Fruit fly (Drosophila melanogaster) whole organism, prepupa: ENCODE data around the gene CG43246.

Experiments
- CG10631 ChIP-seq: fragments of 200-800 bp; sonication (Bioruptor generic); optimal IDR thresholded peaks from 2 replicates; lab custom pipeline; 2016; ENCODE audit warnings: missing biosample characterization, missing genetic modification characterization
- CG10669 ChIP-seq: fragments of 200-800 bp; sonication (Bioruptor generic); optimal IDR thresholded peaks from 3 replicates; lab custom pipeline; 2018; ENCODE audit warnings: missing biosample characterization, mild to moderate bottlenecking, missing genetic modification characterization, moderate library complexity
- CG11762 ChIP-seq: fragments of 200-800 bp; sonication (Bioruptor generic); optimal IDR thresholded peaks from 3 replicates; lab custom pipeline; 2016; ENCODE audit warnings: missing biosample characterization, missing genetic modification characterization; ENCODE audit not compliant: insufficient read depth
- CG11902 ChIP-seq: fragments of 200-800 bp; sonication (Bioruptor generic); optimal IDR thresholded peaks from 3 replicates; lab custom pipeline; 2016; ENCODE audit warnings: missing biosample characterization, missing genetic modification characterization
- CG15336 ChIP-seq: fragments of 200-800 bp; sonication (Bioruptor generic); IDR thresholded peaks from 2 replicates; pipeline ENCODE4 v1.3.6; 2022; ENCODE audit warnings: missing biosample characterization, missing genetic modification characterization
- CG1621 ChIP-seq: fragments of 200-800 bp; sonication (Bioruptor generic); optimal IDR thresholded peaks from 3 replicates; lab custom pipeline; 2018; ENCODE audit warnings: missing biosample characterization, mild to moderate bottlenecking, missing genetic modification characterization
- CG16779 ChIP-seq: fragments of 200-800 bp; sonication (Bioruptor generic); optimal IDR thresholded peaks from 3 replicates; lab custom pipeline; 2017; ENCODE audit warnings: missing biosample characterization, mild to moderate bottlenecking, missing genetic modification characterization
- CG31627 ChIP-seq: fragments of 200-800 bp; sonication (Bioruptor generic); optimal IDR thresholded peaks from 3 replicates; lab custom pipeline; 2016; ENCODE audit warnings: missing biosample characterization, missing genetic modification characterization
- CG32006 ChIP-seq: fragments of 200-800 bp; sonication (Bioruptor generic); optimal IDR thresholded peaks from 3 replicates; lab custom pipeline; 2017; ENCODE audit warnings: missing biosample characterization, mild to moderate bottlenecking, missing genetic modification characterization
- CG34406 ChIP-seq: fragments of 200-800 bp; sonication (Bioruptor generic); optimal IDR thresholded peaks from 3 replicates; lab custom pipeline; 2016; ENCODE audit warnings: missing biosample characterization, missing genetic modification characterization
- CG3919 ChIP-seq: fragments of 200-800 bp; sonication (Bioruptor generic); optimal IDR thresholded peaks from 3 replicates; lab custom pipeline; 2016; ENCODE audit warnings: missing biosample characterization, missing genetic modification characterization
- CG4318 ChIP-seq: fragments of 200-800 bp; sonication (Bioruptor generic); optimal IDR thresholded peaks from 3 replicates; lab custom pipeline; 2017; ENCODE audit warnings: missing biosample characterization, mild to moderate bottlenecking, missing genetic modification characterization
- CG6276 ChIP-seq: fragments of 200-800 bp; sonication (Bioruptor generic); optimal IDR thresholded peaks from 2 replicates; lab custom pipeline; 2017; ENCODE audit warnings: missing biosample characterization, mild to moderate bottlenecking, missing genetic modification characterization
- CG6808 ChIP-seq: fragments of 200-800 bp; sonication (Bioruptor generic); optimal IDR thresholded peaks from 3 replicates; lab custom pipeline; 2017; ENCODE audit warnings: missing biosample characterization, missing genetic modification characterization, mild to moderate bottlenecking, moderate library complexity, missing genetic modification reagents
- CG6854 ChIP-seq: fragments of 200-800 bp; sonication (Bioruptor generic); optimal IDR thresholded peaks from 2 replicates; lab custom pipeline; 2017; ENCODE audit warnings: missing biosample characterization, mild to moderate bottlenecking, missing genetic modification characterization
- CG7368 ChIP-seq: fragments of 200-800 bp; sonication (Bioruptor generic); optimal IDR thresholded peaks from 3 replicates; lab custom pipeline; 2016; ENCODE audit warnings: missing biosample characterization, missing genetic modification characterization
- CG8119 ChIP-seq: fragments of 200-800 bp; sonication (Bioruptor generic); IDR thresholded peaks from 3 replicates; pipeline ENCODE4 v1.3.6; 2022; ENCODE audit warnings: missing biosample characterization, missing genetic modification characterization
- CG8632 ChIP-seq: fragments of 200-800 bp; sonication (Bioruptor generic); optimal IDR thresholded peaks from 3 replicates; lab custom pipeline; 2016; ENCODE audit warnings: missing biosample characterization, missing genetic modification characterization
- CG9139 ChIP-seq: fragments of 200-800 bp; sonication (Bioruptor generic); optimal IDR thresholded peaks from 3 replicates; lab custom pipeline; 2017; ENCODE audit warnings: missing biosample characterization, mild to moderate bottlenecking, missing genetic modification characterization
- Eip78C ChIP-seq: fragments of 200-800 bp; sonication (Bioruptor generic); peaks from one replicate; lab custom pipeline; 2016; ENCODE audit warnings: missing biosample characterization, missing genetic modification characterization
- Eip93F ChIP-seq: fragments of 200-800 bp; sonication (Bioruptor generic); optimal IDR thresholded peaks from 2 replicates; lab custom pipeline; 2016; ENCODE audit warnings: missing biosample characterization, mild to moderate bottlenecking, missing genetic modification characterization
- Ets21C ChIP-seq: fragments of 200-800 bp; sonication (Bioruptor generic); optimal IDR thresholded peaks from 3 replicates; lab custom pipeline; 2016; ENCODE audit warnings: missing biosample characterization, missing genetic modification characterization
- Gug ChIP-seq: fragments of 200-800 bp; sonication (Bioruptor generic); IDR thresholded peaks from 2 replicates; pipeline ENCODE4 v1.3.6; 2022; ENCODE audit warnings: missing biosample characterization, missing genetic modification characterization
- Hr39 ChIP-seq: fragments of 200-800 bp; sonication (Bioruptor generic); optimal IDR thresholded peaks from 2 replicates; lab custom pipeline; 2016; ENCODE audit warnings: missing biosample characterization, missing genetic modification characterization
- Hr4 ChIP-seq: fragments of 200-800 bp; sonication (Bioruptor generic); optimal IDR thresholded peaks from 3 replicates; lab custom pipeline; 2016; ENCODE audit warnings: missing biosample characterization, missing genetic modification characterization
- Lpt ChIP-seq: fragments of 200-800 bp; sonication (Bioruptor generic); optimal IDR thresholded peaks from 3 replicates; lab custom pipeline; 2016; ENCODE audit warnings: missing biosample characterization, missing genetic modification characterization
- Met ChIP-seq: fragments of 200-800 bp; sonication (Bioruptor generic); optimal IDR thresholded peaks from 3 replicates; lab custom pipeline; 2016; ENCODE audit warnings: missing biosample characterization, missing genetic modification characterization
- Sox15 ChIP-seq: fragments of 200-800 bp; sonication (Bioruptor generic); optimal IDR thresholded peaks from 3 replicates; lab custom pipeline; 2016; ENCODE audit warnings: missing biosample characterization, missing genetic modification characterization
- achi ChIP-seq: fragments of 200-800 bp; sonication (Bioruptor generic); optimal IDR thresholded peaks from 3 replicates; lab custom pipeline; 2016; ENCODE audit warnings: missing biosample characterization, missing genetic modification characterization
- acj6 ChIP-seq: fragments of 200-800 bp; sonication (Bioruptor generic); optimal IDR thresholded peaks from 3 replicates; lab custom pipeline; 2016; ENCODE audit warnings: missing biosample characterization, missing genetic modification characterization
- cyc ChIP-seq: fragments of 200-800 bp; sonication (Bioruptor generic); optimal IDR thresholded peaks from 3 replicates; lab custom pipeline; 2016; ENCODE audit warnings: missing biosample characterization, missing genetic modification characterization
- dac ChIP-seq: fragments of 200-800 bp; sonication (Bioruptor generic); optimal IDR thresholded peaks from 2 replicates; lab custom pipeline; 2017; ENCODE audit warnings: missing biosample characterization, mild to moderate bottlenecking, missing genetic modification characterization
- dsx ChIP-seq: fragments of 200-800 bp; optimal IDR thresholded peaks from 3 replicates; lab custom pipeline; 2019; ENCODE audit warnings: missing biosample characterization, mild to moderate bottlenecking, missing genetic modification characterization, moderate library complexity; ENCODE audit not compliant: poor library complexity, severe bottlenecking
- eg ChIP-seq: fragments of 200-800 bp; sonication (Bioruptor generic); IDR thresholded peaks from 3 replicates; pipeline ENCODE4 v1.3.6; 2022; ENCODE audit warnings: missing biosample characterization, missing genetic modification characterization
- esn ChIP-seq: fragments of 200-800 bp; sonication (Bioruptor generic); optimal IDR thresholded peaks from 2 replicates; lab custom pipeline; 2016; ENCODE audit warnings: missing biosample characterization, mild to moderate bottlenecking, missing genetic modification characterization, moderate library complexity
- fd59A ChIP-seq: fragments of 200-800 bp; sonication (Bioruptor generic); optimal IDR thresholded peaks from 2 replicates; lab custom pipeline; 2017; ENCODE audit warnings: missing biosample characterization, mild to moderate bottlenecking, missing genetic modification characterization, missing genetic modification reagents
- fd85E ChIP-seq: fragments of 200-800 bp; sonication (Bioruptor generic); optimal IDR thresholded peaks from 3 replicates; lab custom pipeline; 2016; ENCODE audit warnings: missing biosample characterization, missing genetic modification characterization
- net ChIP-seq: fragments of 200-800 bp; sonication (Bioruptor generic); optimal IDR thresholded peaks from 3 replicates; lab custom pipeline; 2016; ENCODE audit warnings: missing biosample characterization, missing genetic modification characterization
- pdm3 ChIP-seq: fragments of 200-800 bp; sonication (Bioruptor generic); optimal IDR thresholded peaks from 3 replicates; lab custom pipeline; 2016; ENCODE audit warnings: missing biosample characterization, missing genetic modification characterization
- salr ChIP-seq, 2 experiments: fragments of 200-800 bp; sonication (Bioruptor generic); optimal IDR thresholded peaks; 3 replicates each; lab custom pipeline; 2016 to 2018; ENCODE audit warnings: missing biosample characterization in 2 of 2, missing genetic modification characterization in 2 of 2, mild to moderate bottlenecking in 1 of 2
- ss ChIP-seq, 2 experiments: fragments of 200-800 bp; sonication (Bioruptor generic); optimal IDR thresholded peaks; 2 replicates in 1 of 2; 3 replicates in 1 of 2; lab custom pipeline; 2017 to 2018; ENCODE audit warnings: mild to moderate bottlenecking in 2 of 2, missing biosample characterization in 2 of 2, missing genetic modification characterization in 2 of 2, moderate library complexity in 1 of 2
- svp ChIP-seq: fragments of 200-800 bp; sonication (Bioruptor generic); peaks from one replicate; lab custom pipeline; 2016; ENCODE audit warnings: missing biosample characterization, missing genetic modification characterization
- vri ChIP-seq: fragments of 200-800 bp; sonication (Bioruptor generic); optimal IDR thresholded peaks from 3 replicates; lab custom pipeline; 2016; ENCODE audit warnings: missing biosample characterization, mild to moderate bottlenecking, missing genetic modification characterization

CG43246 gene

dm6 chr3L:14515690-14516089 is 20.7 kb upstream of the CG43246 start (continued):
- no peak for TF ChIP-seq Gug
- no peak for TF ChIP-seq CG11762 (GFP tag; lab: Kevin White, UChicago)
- no peak for TF ChIP-seq CG10669 (GFP tag; lab: Kevin White, UChicago)
- no peak for TF ChIP-seq ss (GFP tag; optimal IDR thresholded peaks at IDR 0.05; lab: Kevin White, UChicago)
- peak; percentile 57 for TF ChIP-seq CG6276
- no peak for TF ChIP-seq vri (GFP tag; lab: Kevin White, UChicago)
- TF ChIP-seq acj6 (GFP tag; lab: Kevin White, UChicago): no peak
- TF ChIP-seq svp (GFP tag; lab: Kevin White, UChicago): no peak
- TF ChIP-seq Ets21C (GFP tag; lab: Kevin White, UChicago): no peak
- no peak for TF ChIP-seq dsx
- TF ChIP-seq CG8632: no peak
- no peak for TF ChIP-seq Sox15 (GFP tag; lab: Kevin White, UChicago)
- no peak for TF ChIP-seq CG16779 (tag; lab: Kevin White, UChicago)
- no peak for TF ChIP-seq Hr39
- peak; percentile 36; the same call in 1 of the 3 replicates for TF ChIP-seq eg (GFP tag; lab: Robert Waterston, UW)
- TF ChIP-seq dac: peak; percentile 22
- no peak for TF ChIP-seq achi
- TF ChIP-seq cyc (GFP tag; lab: Kevin White, UChicago): no peak
- TF ChIP-seq CG8119: peak; percentile 75
- no peak for TF ChIP-seq CG4318
- TF ChIP-seq CG3919 (GFP tag; lab: Kevin White, UChicago): no peak
- no peak for TF ChIP-seq CG10631 (GFP tag; lab: Kevin White, UChicago)
- peak; percentile 10 for TF ChIP-seq Lpt (GFP tag; lab: Kevin White, UChicago)
- TF ChIP-seq fd59A (GFP tag; lab: Kevin White, UChicago): no peak
- peak; percentile 37 for TF ChIP-seq CG32006 (GFP tag; lab: Kevin White, UChicago)
- no peak for TF ChIP-seq CG31627 (GFP tag; lab: Kevin White, UChicago)
- TF ChIP-seq esn (GFP tag; lab: Kevin White, UChicago): no peak
- TF ChIP-seq fd85E (GFP tag; lab: Kevin White, UChicago): no peak
- no peak for TF ChIP-seq Eip93F
- no peak for TF ChIP-seq CG1621
- peak; percentile 2 for TF ChIP-seq CG7368 (GFP tag; lab: Kevin White, UChicago)
- peak; percentile 22 for TF ChIP-seq Eip78C
- no peak for TF ChIP-seq CG11902 (GFP tag; lab: Kevin White, UChicago)
- TF ChIP-seq Hr4 (GFP tag; lab: Kevin White, UChicago): peak; percentile 27
- TF ChIP-seq CG15336 (GFP tag; lab: Robert Waterston, UW): peak; percentile 70
- TF ChIP-seq CG6854 (GFP tag; lab: Kevin White, UChicago): peak; percentile 71
- TF ChIP-seq salr (GFP tag; optimal IDR thresholded peaks at IDR 0.05; lab: Kevin White, UChicago): no peak
- no peak for TF ChIP-seq CG6808 (GFP tag; lab: Kevin White, UChicago)
- TF ChIP-seq CG9139 (GFP tag; lab: Kevin White, UChicago): no peak
- no peak for TF ChIP-seq Met (GFP tag; lab: Kevin White, UChicago)

DNA sequence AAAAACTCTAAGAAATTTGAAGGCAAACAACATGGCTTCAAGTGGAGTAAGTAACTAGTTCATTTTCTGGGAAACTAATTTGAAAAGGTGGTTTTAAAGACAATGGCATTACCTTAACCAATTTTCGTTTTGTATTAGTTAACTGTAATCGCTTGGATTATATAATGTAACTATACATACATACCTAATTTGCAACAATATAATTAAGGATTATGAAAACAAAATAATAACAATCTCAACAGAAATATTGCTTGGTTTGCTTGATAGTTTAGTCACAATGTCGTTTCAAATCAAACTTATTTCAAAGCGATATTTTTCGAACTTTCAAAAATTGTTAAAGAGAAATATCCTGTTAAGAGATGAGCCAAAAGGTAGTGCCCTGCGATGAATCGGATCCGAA is 18.9 kb upstream of the CG43246 start, which contains the start of gene CG9592:
CG9592 (plus strand) TSS at position 301 of the 400 bp plus-strand sequence.
- TF ChIP-seq CG34406 (GFP tag; lab: Kevin White, UChicago) (no peak), CG8119 (no peak), pdm3 (GFP tag; lab: Kevin White, UChicago) (no peak), net (GFP tag; lab: Kevin White, UChicago) (no peak), Eip78C (no peak)
